Worm (Caenorhabditis elegans) whole organism, young adult: ENCODE measurements around the gene C06G1.1.

ENCODE experiments used
- B0035.1 ChIP-seq: sonication (generic microtip); optimal IDR thresholded peaks from 2 replicates; lab custom pipeline; 2016; ENCODE audit warnings: missing genetic modification characterization, mild to moderate bottlenecking, missing compliant biosample characterization, missing genotype, missing genetic modification reagents
- B0336.3 ChIP-seq: fragments of 200-800 bp; sonication (Bioruptor generic); IDR thresholded peaks from 2 replicates; pipeline ENCODE4 v1.3.6; 2022; ENCODE audit warnings: missing genetic modification characterization, missing compliant biosample characterization
- C06A6.2 ChIP-seq: fragments of 200-800 bp; sonication (Bioruptor generic); conservative IDR thresholded peaks from 2 replicates; pipeline ENCODE4 v1.3.6; 2022; ENCODE audit warnings: missing genetic modification characterization, missing compliant biosample characterization
- C17E4.6 ChIP-seq: fragments of 200-800 bp; sonication (Bioruptor generic); IDR thresholded peaks from 2 replicates; pipeline ENCODE4 v1.3.6; 2022; ENCODE audit warnings: missing genetic modification reagents, missing genetic modification characterization, missing compliant biosample characterization
- D2030.7 ChIP-seq: fragments of 200-800 bp; sonication (Bioruptor generic); IDR thresholded peaks from 2 replicates; pipeline ENCODE4 v1.3.6; 2022; ENCODE audit warnings: missing genetic modification reagents, missing genetic modification characterization, missing compliant biosample characterization
- F23B12.7 ChIP-seq: sonication (generic microtip); optimal IDR thresholded peaks from 2 replicates; lab custom pipeline; 2017; ENCODE audit warnings: missing genetic modification characterization, mild to moderate bottlenecking, missing compliant biosample characterization, antibody characterized with exemption, moderate library complexity; ENCODE audit not compliant: insufficient read depth
- F37B4.10 ChIP-seq: fragments of 200-800 bp; sonication (Bioruptor generic); IDR thresholded peaks from 2 replicates; pipeline ENCODE4 v1.3.6; 2022; ENCODE audit warnings: missing genetic modification characterization, missing compliant biosample characterization
- F52B5.7 ChIP-seq: sonication (generic microtip); optimal IDR thresholded peaks from 2 replicates; lab custom pipeline; 2016; ENCODE audit warnings: mild to moderate bottlenecking, missing genetic modification characterization, missing compliant biosample characterization
- F55B11.4 ChIP-seq: sonication (generic microtip); optimal IDR thresholded peaks from 2 replicates; lab custom pipeline; 2016; ENCODE audit warnings: missing compliant biosample characterization, missing genetic modification characterization, borderline replicate concordance; ENCODE audit not compliant: insufficient read depth
- K11D2.4 ChIP-seq: fragments of 200-800 bp; sonication (Bioruptor generic); IDR thresholded peaks from 2 replicates; pipeline ENCODE4 v1.3.6; 2022; ENCODE audit warnings: missing genetic modification reagents, missing genetic modification characterization, missing compliant biosample characterization
- K12H6.12 ChIP-seq: fragments of 200-800 bp; sonication (Bioruptor generic); optimal IDR thresholded peaks from 2 replicates; lab custom pipeline; 2018; ENCODE audit warnings: mild to moderate bottlenecking, missing genetic modification characterization, missing compliant biosample characterization
- T26A5.8 ChIP-seq: sonication (generic microtip); optimal IDR thresholded peaks from 2 replicates; lab custom pipeline; 2016; ENCODE audit warnings: missing genetic modification characterization, missing compliant biosample characterization
- Y53G8AR.9 ChIP-seq: fragments of 200-800 bp; sonication (Bioruptor generic); conservative IDR thresholded peaks from 2 replicates; pipeline ENCODE4 v1.3.6; 2022; ENCODE audit warnings: missing genetic modification reagents, missing genetic modification characterization, missing compliant biosample characterization
- Y56A3A.18 ChIP-seq: fragments of 200-800 bp; sonication (Bioruptor generic); IDR thresholded peaks from 2 replicates; pipeline ENCODE4 v1.3.6; 2022; ENCODE audit warnings: missing genetic modification reagents, missing genetic modification characterization, missing compliant biosample characterization
- Y95B8A.8 ChIP-seq: fragments of 200-800 bp; sonication (Bioruptor generic); IDR thresholded peaks from 2 replicates; pipeline ENCODE4 v1.3.6; 2022; ENCODE audit warnings: missing genetic modification reagents, missing genetic modification characterization, missing compliant biosample characterization
- ama-1 ChIP-seq, 3 experiments: fragments of 150-350 bp in 1 of 3; sonication (generic microtip) in 2 of 3; optimal IDR thresholded peaks; 2 replicates each; lab custom pipeline; 2014 to 2018; ENCODE audit warnings: missing biosample characterization in 2 of 3, missing genetic modification characterization in 2 of 3, missing genetic modification reagents in 2 of 3
- athp-1 ChIP-seq: sonication (generic microtip); optimal IDR thresholded peaks from 2 replicates; lab custom pipeline; 2017; ENCODE audit warnings: mild to moderate bottlenecking, missing genetic modification characterization, missing compliant biosample characterization
- bed-2 ChIP-seq: fragments of 200-800 bp; sonication (Bioruptor generic); IDR thresholded peaks from 2 replicates; pipeline ENCODE4 v1.3.6; 2022; ENCODE audit warnings: missing genetic modification reagents, missing genetic modification characterization, missing compliant biosample characterization
- ceh-91 ChIP-seq: fragments of 200-800 bp; sonication (Bioruptor generic); IDR thresholded peaks from 2 replicates; pipeline ENCODE4 v1.3.6; 2022; ENCODE audit warnings: missing genetic modification reagents, missing genetic modification characterization, missing compliant biosample characterization
- chd-7 ChIP-seq: sonication (generic microtip); optimal IDR thresholded peaks from 2 replicates; lab custom pipeline; 2016; ENCODE audit warnings: mild to moderate bottlenecking, missing genetic modification characterization, moderate library complexity, missing compliant biosample characterization
- dpl-1 ChIP-seq: fragments of 150-350 bp; optimal IDR thresholded peaks from 2 replicates; lab custom pipeline; 2014; ENCODE audit warnings: missing biosample characterization, missing genetic modification reagents, missing genetic modification characterization
- egl-44 ChIP-seq: fragments of 200-800 bp; sonication (Bioruptor generic); IDR thresholded peaks from 2 replicates; pipeline ENCODE4 v1.3.6; 2022; ENCODE audit warnings: missing genetic modification reagents, missing genetic modification characterization, missing compliant biosample characterization
- egrh-3 ChIP-seq: fragments of 200-800 bp; sonication (Bioruptor generic); IDR thresholded peaks from 2 replicates; pipeline ENCODE4 v1.3.6; 2022; ENCODE audit warnings: missing genetic modification reagents, missing genetic modification characterization, missing compliant biosample characterization
- fkh-3 ChIP-seq: sonication (generic microtip); optimal IDR thresholded peaks from 2 replicates; lab custom pipeline; 2016; ENCODE audit warnings: mild to moderate bottlenecking, missing genetic modification characterization, missing compliant biosample characterization
- gei-17 ChIP-seq: fragments of 200-800 bp; sonication (Bioruptor generic); optimal IDR thresholded peaks from 2 replicates; lab custom pipeline; 2018; ENCODE audit warnings: mild to moderate bottlenecking, missing genetic modification characterization, missing compliant biosample characterization
- him-1 ChIP-seq: sonication (generic microtip); optimal IDR thresholded peaks from 2 replicates; lab custom pipeline; 2016; ENCODE audit warnings: missing genotype, missing genetic modification reagents, missing genetic modification characterization, missing compliant biosample characterization
- hlh-12 ChIP-seq: sonication (generic microtip); optimal IDR thresholded peaks from 2 replicates; lab custom pipeline; 2016; ENCODE audit warnings: missing genetic modification characterization, missing compliant biosample characterization
- lin-40 ChIP-seq: sonication (generic microtip); optimal IDR thresholded peaks from 2 replicates; lab custom pipeline; 2016; ENCODE audit warnings: missing genetic modification characterization, mild to moderate bottlenecking, missing compliant biosample characterization, missing genotype, missing genetic modification reagents
- lin-54 ChIP-seq: fragments of 200-800 bp; sonication (Bioruptor generic); optimal IDR thresholded peaks from 2 replicates; lab custom pipeline; 2018; ENCODE audit warnings: mild to moderate bottlenecking, missing genetic modification characterization, missing compliant biosample characterization
- lir-1 ChIP-seq: fragments of 200-800 bp; sonication (Bioruptor generic); conservative IDR thresholded peaks from 2 replicates; pipeline ENCODE4 v1.3.6; 2022; ENCODE audit warnings: missing genetic modification reagents, missing genetic modification characterization, missing compliant biosample characterization
- lsy-27 ChIP-seq: sonication (generic microtip); optimal IDR thresholded peaks from 2 replicates; lab custom pipeline; 2017; ENCODE audit warnings: missing genetic modification characterization, mild to moderate bottlenecking, missing compliant biosample characterization, antibody characterized with exemption, missing genotype, borderline replicate concordance; ENCODE audit not compliant: insufficient read depth
- madf-10 ChIP-seq: sonication (generic microtip); optimal IDR thresholded peaks from 2 replicates; lab custom pipeline; 2016; ENCODE audit warnings: mild to moderate bottlenecking, missing genetic modification characterization, missing compliant biosample characterization
- nhr-120 ChIP-seq: fragments of 200-800 bp; sonication (Bioruptor generic); IDR thresholded peaks from 2 replicates; pipeline ENCODE4 v1.3.6; 2022; ENCODE audit warnings: missing genetic modification characterization, missing compliant biosample characterization
- pbrm-1 ChIP-seq: fragments of 200-800 bp; sonication (Bioruptor generic); IDR thresholded peaks from 2 replicates; pipeline ENCODE4 v1.3.6; 2022; ENCODE audit warnings: missing genetic modification reagents, missing genetic modification characterization, missing compliant biosample characterization
- repo-1 ChIP-seq: sonication (generic microtip); optimal IDR thresholded peaks from 2 replicates; lab custom pipeline; 2017; ENCODE audit warnings: mild to moderate bottlenecking, missing genetic modification characterization, missing compliant biosample characterization
- sdz-38 ChIP-seq: sonication (generic microtip); optimal IDR thresholded peaks from 2 replicates; lab custom pipeline; 2016; ENCODE audit warnings: missing genotype, missing genetic modification characterization, missing compliant biosample characterization
- sea-2 ChIP-seq: fragments of 200-800 bp; sonication (Bioruptor generic); IDR thresholded peaks from 2 replicates; pipeline ENCODE4 v1.3.6; 2022; ENCODE audit warnings: missing genetic modification characterization, missing compliant biosample characterization
- snpc-1.1 ChIP-seq: sonication (generic microtip); optimal IDR thresholded peaks from 2 replicates; lab custom pipeline; 2017; ENCODE audit warnings: missing genetic modification characterization, mild to moderate bottlenecking, missing compliant biosample characterization, antibody characterized with exemption, moderate library complexity, missing genotype, missing genetic modification reagents; ENCODE audit not compliant: insufficient read depth
- somi-1 ChIP-seq: fragments of 200-800 bp; sonication (Bioruptor generic); optimal IDR thresholded peaks from 2 replicates; lab custom pipeline; 2018; ENCODE audit warnings: mild to moderate bottlenecking, missing genetic modification characterization, missing compliant biosample characterization
- sptf-2 ChIP-seq: fragments of 200-800 bp; sonication (Bioruptor generic); optimal IDR thresholded peaks from 2 replicates; lab custom pipeline; 2018; ENCODE audit warnings: mild to moderate bottlenecking, missing genetic modification characterization, missing compliant biosample characterization
- tlf-1 ChIP-seq: fragments of 200-800 bp; sonication (Bioruptor generic); optimal IDR thresholded peaks from 2 replicates; lab custom pipeline; 2018; ENCODE audit warnings: mild to moderate bottlenecking, missing genetic modification characterization, missing compliant biosample characterization
- unc-130 ChIP-seq: sonication (generic microtip); optimal IDR thresholded peaks from 2 replicates; lab custom pipeline; 2016; ENCODE audit warnings: missing genetic modification reagents, missing genetic modification characterization, missing compliant biosample characterization
- unc-62 ChIP-seq: fragments of 150-350 bp; optimal IDR thresholded peaks from 2 replicates; lab custom pipeline; 2014; ENCODE audit warnings: missing biosample characterization, missing genetic modification reagents, missing genetic modification characterization
- zfh-2 ChIP-seq: fragments of 200-800 bp; sonication (Bioruptor generic); conservative IDR thresholded peaks from 2 replicates; pipeline ENCODE4 v1.3.6; 2022; ENCODE audit warnings: missing genetic modification reagents, missing genetic modification characterization, missing compliant biosample characterization
- zim-3 ChIP-seq: sonication (generic microtip); optimal IDR thresholded peaks from 2 replicates; lab custom pipeline; 2017; ENCODE audit warnings: mild to moderate bottlenecking, missing genetic modification characterization, moderate library complexity, missing compliant biosample characterization
- ztf-28 ChIP-seq: fragments of 200-800 bp; sonication (Bioruptor generic); IDR thresholded peaks from 2 replicates; pipeline ENCODE4 v1.3.6; 2022; ENCODE audit warnings: missing genetic modification reagents, missing genetic modification characterization, missing compliant biosample characterization
- ztf-6 ChIP-seq: fragments of 200-800 bp; sonication (Bioruptor generic); IDR thresholded peaks from 2 replicates; pipeline ENCODE4 v1.3.6; 2022; ENCODE audit warnings: missing genetic modification reagents, missing genetic modification characterization, missing compliant biosample characterization

The C06G1.1 gene

DNA sequence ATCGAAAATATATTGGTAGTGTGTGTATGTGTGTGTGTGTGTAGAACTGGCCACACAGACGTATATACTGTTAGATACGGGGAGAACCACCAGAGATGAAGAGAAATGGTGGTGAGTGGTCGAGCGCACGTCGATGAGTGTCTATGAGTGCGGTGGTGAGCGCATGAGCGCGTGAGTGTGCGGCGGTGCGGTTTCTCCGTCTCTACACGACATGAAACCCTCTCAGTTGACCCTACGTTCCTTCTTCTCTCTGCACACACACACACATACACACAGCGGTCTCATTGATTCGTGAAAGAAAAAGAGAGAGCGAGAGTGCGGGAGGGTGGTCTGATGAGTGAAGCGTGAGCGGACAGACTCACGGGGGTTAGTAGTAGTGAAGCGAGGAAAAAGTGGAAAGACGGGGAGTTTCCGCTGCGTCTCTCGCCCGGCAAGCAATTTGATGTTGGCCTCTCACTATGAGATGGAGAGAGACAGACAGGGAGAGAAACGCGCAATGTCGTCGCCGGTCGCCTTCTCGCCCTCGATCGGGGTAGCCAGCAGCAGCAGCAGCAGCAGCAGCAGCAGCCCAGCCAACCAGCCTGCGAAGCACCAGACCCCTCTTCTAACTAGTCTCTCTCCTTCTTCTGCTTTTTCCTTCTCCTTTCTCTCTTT, 20.7 kb upstream of the C06G1.1 start:
- peak; percentile 98 for TF ChIP-seq B0336.3 (GFP tag; lab: Robert Waterston, UW)
- peak; percentile 80 for TF ChIP-seq K11D2.4
- TF ChIP-seq C17E4.6: no peak
- peak; percentile 95 for TF ChIP-seq madf-10 (tag; lab: Kevin White, UChicago)
- peak; percentile 59 for TF ChIP-seq F23B12.7 (tag; lab: Kevin White, UChicago)
- TF ChIP-seq lin-40: peak; percentile 97
- peak; percentile 12 for TF ChIP-seq zim-3 (tag; lab: Kevin White, UChicago)
- TF ChIP-seq ceh-91 (GFP tag; lab: Robert Waterston, UW): no peak
- peak; percentile 29 for TF ChIP-seq ama-1 (optimal IDR thresholded peaks at IDR 0.05; lab: Kevin White, UChicago)
- no peak for TF ChIP-seq ama-1 (GFP tag; optimal IDR thresholded peaks at IDR 0.05; lab: Kevin White, UChicago)
- TF ChIP-seq K12H6.12 (tag; lab: Kevin White, UChicago): peak; percentile 96
- TF ChIP-seq sptf-2 (GFP tag; lab: Kevin White, UChicago): peak; percentile 73
- no peak for TF ChIP-seq sdz-38
- TF ChIP-seq B0035.1: peak; percentile 87
- peak; percentile 99 for TF ChIP-seq lir-1 (GFP tag; lab: Robert Waterston, UW)
- TF ChIP-seq hlh-12 (tag; lab: Kevin White, UChicago): no peak
- no peak for TF ChIP-seq unc-130 (GFP tag; lab: Kevin White, UChicago)
- peak; percentile 69; the same call in 1 of the 2 replicates for TF ChIP-seq Y95B8A.8
- TF ChIP-seq Y56A3A.18 (GFP tag; lab: Robert Waterston, UW): peak; percentile 76
- TF ChIP-seq D2030.7 (GFP tag; lab: Robert Waterston, UW): no peak
- TF ChIP-seq somi-1 (GFP tag; lab: Kevin White, UChicago): peak; percentile 95
- TF ChIP-seq gei-17: peak; percentile 82
- peak; percentile 98 for TF ChIP-seq chd-7 (tag; lab: Kevin White, UChicago)
- TF ChIP-seq Y53G8AR.9 (GFP tag; lab: Robert Waterston, UW): 0 out of 2 replicates have a peak, but pooled peaks have one; percentile 17
- peak; percentile 99 for TF ChIP-seq zfh-2
- TF ChIP-seq C06A6.2: peak; percentile 78
- TF ChIP-seq dpl-1 (GFP tag; lab: Kevin White, UChicago): no peak
- TF ChIP-seq athp-1 (tag; lab: Kevin White, UChicago): peak; percentile 90
- TF ChIP-seq fkh-3 (tag; lab: Kevin White, UChicago): no peak
- peak; percentile 65 for TF ChIP-seq lin-54
- TF ChIP-seq F52B5.7 (tag; lab: Kevin White, UChicago): peak; percentile 45
- TF ChIP-seq him-1: no peak
- no peak for TF ChIP-seq unc-62 (GFP tag; lab: Kevin White, UChicago)
- TF ChIP-seq sea-2 (GFP tag; lab: Robert Waterston, UW): no peak
- no peak for TF ChIP-seq ztf-28 (GFP tag; lab: Robert Waterston, UW)
- peak; percentile 15 for TF ChIP-seq snpc-1.1 (tag; lab: Kevin White, UChicago)
- no peak for TF ChIP-seq T26A5.8 (tag; lab: Kevin White, UChicago)
- TF ChIP-seq lsy-27: no peak
- TF ChIP-seq pbrm-1 (GFP tag; lab: Robert Waterston, UW): peak; percentile 92
- TF ChIP-seq F55B11.4 (tag; lab: Kevin White, UChicago): no peak
- TF ChIP-seq nhr-120: no peak
- TF ChIP-seq ztf-6 (GFP tag; lab: Robert Waterston, UW): 0 out of 2 replicates have a peak, but pooled peaks have one; percentile 53
- no peak for TF ChIP-seq F37B4.10
- no peak for TF ChIP-seq bed-2 (GFP tag; lab: Robert Waterston, UW)
- peak; percentile 97 for TF ChIP-seq egrh-3 (GFP tag; lab: Robert Waterston, UW)
- TF ChIP-seq repo-1 (tag; lab: Kevin White, UChicago): peak; percentile 81
- peak; percentile 71 for TF ChIP-seq tlf-1 (GFP tag; lab: Kevin White, UChicago)
- TF ChIP-seq egl-44 (GFP tag; lab: Robert Waterston, UW): peak; percentile 82
